Fruit fly (Drosophila melanogaster): ENCODE measurements around the gene CAH3.

dm6 chrX:8667070-8667469 lies 14.0 kb upstream of the CAH3 start:
- TF ChIP-seq Sox14 (GFP tag; optimal IDR thresholded peaks at IDR 0.05) (no peak), CG6854 (GFP tag; optimal IDR thresholded peaks at IDR 0.05) (no peak), CG10631 (GFP tag; optimal IDR thresholded peaks at IDR 0.05) (no peak), esn (GFP tag; optimal IDR thresholded peaks at IDR 0.05) (no peak), Gug (GFP tag; IDR thresholded peaks at IDR 0.05) (no peak), CG6163 (GFP tag; IDR thresholded peaks at IDR 0.05) (no peak), CG11762 (GFP tag; optimal IDR thresholded peaks at IDR 0.05; ENCODE audit: insufficient read depth) (no peak), topi (GFP tag; optimal IDR thresholded peaks at IDR 0.05) (no peak), CG1621 (tag; optimal IDR thresholded peaks at IDR 0.05) (no peak), Sox15 (GFP tag; optimal IDR thresholded peaks at IDR 0.05) (no peak), Sox102F (GFP tag; optimal IDR thresholded peaks at IDR 0.05) (no peak), CG32006 (GFP tag; optimal IDR thresholded peaks at IDR 0.05) (no peak), vri (GFP tag; optimal IDR thresholded peaks at IDR 0.05) (no peak), Hr39 (GFP tag; optimal IDR thresholded peaks at IDR 0.05) (no peak)

All from whole organism, prepupa.